Fruit fly (Drosophila melanogaster): ENCODE data around the gene Mst87F.
A peak's percentile ranks its signal among the peaks of the same experiment; 100 is the strongest.

The Mst87F gene

dm6 chr3R:13817480-13818305, 10.1 kb downstream of the Mst87F start (continued):
- no peak for TF ChIP-seq CG7987 (GFP tag; optimal IDR thresholded peaks at IDR 0.05)
- peak; percentile 79 for TF ChIP-seq ATbp (GFP tag; optimal IDR thresholded peaks at IDR 0.05)
- TF ChIP-seq zen2 (GFP tag; IDR thresholded peaks at IDR 0.05; ENCODE audit: partially characterized antibody), result no peak
- TF ChIP-seq gem (tag; optimal IDR thresholded peaks at IDR 0.05), result peak; percentile 85
- TF ChIP-seq al (GFP tag; IDR thresholded peaks at IDR 0.05), result no peak
- peak; percentile 37 for TF ChIP-seq trem (tag; optimal IDR thresholded peaks at IDR 0.05)
- no peak for TF ChIP-seq CG11085 (GFP tag; IDR thresholded peaks at IDR 0.05)
- peak; percentile 84 for TF ChIP-seq phol (tag; optimal IDR thresholded peaks at IDR 0.05)
- peak; percentile 2 for TF ChIP-seq Antp (GFP tag; optimal IDR thresholded peaks at IDR 0.05)
- TF ChIP-seq CG8388 (GFP tag; optimal IDR thresholded peaks at IDR 0.05), result peak; percentile 81
- no peak; the same call in 1 of the 2 replicates for TF ChIP-seq ap (GFP tag; IDR thresholded peaks at IDR 0.05)
- no peak for TF ChIP-seq sima (GFP tag; optimal IDR thresholded peaks at IDR 0.05)
- no peak for TF ChIP-seq CG11247 (GFP tag; IDR thresholded peaks at IDR 0.05)
- no peak for TF ChIP-seq slp2 (GFP tag; optimal IDR thresholded peaks at IDR 0.05)
- no peak for TF ChIP-seq schlank (tag; optimal IDR thresholded peaks at IDR 0.05)
- TF ChIP-seq unpg (GFP tag; optimal IDR thresholded peaks at IDR 0.05), result peak; percentile 79
- peak; percentile 57; the same call in 1 of the 2 replicates for TF ChIP-seq ranshi (GFP tag; IDR thresholded peaks at IDR 0.05)
- peak; percentile 40 for TF ChIP-seq CG30020 (tag; optimal IDR thresholded peaks at IDR 0.05)
- TF ChIP-seq Vsx1 (GFP tag; optimal IDR thresholded peaks at IDR 0.05), result peak; percentile 31
- peak; percentile 49; the same call in 1 of the 3 replicates for TF ChIP-seq ase (GFP tag; IDR thresholded peaks at IDR 0.05)
- TF ChIP-seq ab (GFP tag; optimal IDR thresholded peaks at IDR 0.05), result no peak
- TF ChIP-seq TFAM (GFP tag; optimal IDR thresholded peaks at IDR 0.05), result no peak
- TF ChIP-seq Stat92E (GFP tag; optimal IDR thresholded peaks at IDR 0.05), result peak in 1 of 3 experiments; percentile 83
- peak; percentile 82 for TF ChIP-seq CG7839 (tag; optimal IDR thresholded peaks at IDR 0.05)
- TF ChIP-seq sna (GFP tag; IDR thresholded peaks at IDR 0.05; ENCODE audit: partially characterized antibody), result no peak
- TF ChIP-seq Sry-δ (GFP tag; optimal IDR thresholded peaks at IDR 0.05), result no peak
- no peak for TF ChIP-seq MESR4 (GFP tag; optimal IDR thresholded peaks at IDR 0.05)
- peak; percentile 14; the same call in 1 of the 2 replicates for TF ChIP-seq CG4404 (GFP tag; IDR thresholded peaks at IDR 0.05)
- TF ChIP-seq Doc3 (GFP tag; IDR thresholded peaks at IDR 0.05; ENCODE audit: partially characterized antibody), result no peak
- peak; percentile 25 for TF ChIP-seq H2.0 (GFP tag; IDR thresholded peaks at IDR 0.05)
- TF ChIP-seq gcm (GFP tag; optimal IDR thresholded peaks at IDR 0.05), result peak; percentile 52
- TF ChIP-seq CG13624 (GFP tag; optimal IDR thresholded peaks at IDR 0.05), result peak; percentile 16
- TF ChIP-seq psq (GFP tag; optimal IDR thresholded peaks at IDR 0.05), result no peak
- no peak for TF ChIP-seq CG34224 (GFP tag; IDR thresholded peaks at IDR 0.05; ENCODE audit: partially characterized antibody)
- TF ChIP-seq sens-2 (GFP tag; IDR thresholded peaks at IDR 0.05), result 0 out of 2 replicates have a peak, but pooled peaks have one; percentile 4
- TF ChIP-seq Dip2 (GFP tag; IDR thresholded peaks at IDR 0.05), result no peak
- TF ChIP-seq CG16779 (GFP tag; IDR thresholded peaks at IDR 0.05), result no peak
- TF ChIP-seq CG15601 (tag; optimal IDR thresholded peaks at IDR 0.05), result peak; percentile 66
- peak; percentile 54 for TF ChIP-seq CG10654 (GFP tag; optimal IDR thresholded peaks at IDR 0.05)
- TF ChIP-seq ash1 (GFP tag; optimal IDR thresholded peaks at IDR 0.05), result no peak
- peak; percentile 25 for TF ChIP-seq CG9727 (GFP tag; optimal IDR thresholded peaks at IDR 0.05)
- TF ChIP-seq so (GFP tag; IDR thresholded peaks at IDR 0.05), result 0 out of 3 replicates have a peak, but pooled peaks have one; percentile 9
- TF ChIP-seq insv (GFP tag; optimal IDR thresholded peaks at IDR 0.05), result no peak
- peak; percentile 41; the same call in 2 of the 3 replicates for TF ChIP-seq zfh1 (GFP tag; IDR thresholded peaks at IDR 0.05)
- TF ChIP-seq da (GFP tag; optimal IDR thresholded peaks at IDR 0.05), result no peak
- peak; percentile 61 for TF ChIP-seq Xbp1 (GFP tag; optimal IDR thresholded peaks at IDR 0.05)
- no peak for TF ChIP-seq CG9932 (GFP tag; IDR thresholded peaks at IDR 0.05)
- no peak for TF ChIP-seq YL-1 (GFP tag; optimal IDR thresholded peaks at IDR 0.05)
